Worm (Caenorhabditis elegans): ENCODE measurements around the gene ZK892.5.
A peak's percentile ranks its signal among the peaks of the same experiment; 100 is the strongest.

The ZK892.5 gene

DNA sequence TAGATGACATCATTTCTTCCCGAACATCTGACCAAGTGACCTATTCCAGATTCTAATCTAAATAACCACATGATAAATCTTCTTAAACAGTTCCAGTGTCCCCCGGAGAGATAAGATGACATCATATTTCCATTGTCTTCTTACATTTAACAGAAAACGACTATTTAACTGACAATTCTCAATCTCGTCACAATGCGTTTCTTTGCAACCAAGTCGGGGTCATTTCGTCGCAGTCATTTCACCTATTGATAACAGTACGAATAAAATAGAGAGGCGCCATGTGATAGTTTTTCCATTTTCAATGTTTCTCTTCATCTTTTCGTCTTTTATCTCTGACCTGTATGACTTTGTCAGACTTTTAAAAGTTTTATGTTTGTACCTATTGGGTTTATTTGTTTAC is 21.0 kb downstream of the ZK892.5 start (continued):
- no peak for TF ChIP-seq tra-1 (GFP tag; IDR thresholded peaks at IDR 0.05)
- no peak for TF ChIP-seq lin-29 (GFP tag; IDR thresholded peaks at IDR 0.05)
- no peak for TF ChIP-seq madf-5 (GFP tag; IDR thresholded peaks at IDR 0.05)
- TF ChIP-seq lin-39 (tag; optimal IDR thresholded peaks at IDR 0.05): no peak
- no peak for TF ChIP-seq nhr-237 (tag; optimal IDR thresholded peaks at IDR 0.05)
- TF ChIP-seq set-16 (GFP tag; IDR thresholded peaks at IDR 0.05): no peak
- peak; percentile 81 for TF ChIP-seq hlh-30 (tag; optimal IDR thresholded peaks at IDR 0.05; ENCODE audit: insufficient read depth)
- TF ChIP-seq saeg-2 (GFP tag; IDR thresholded peaks at IDR 0.05): no peak
- no peak for TF ChIP-seq lin-1 (GFP tag; IDR thresholded peaks at IDR 0.05)
- no peak for TF ChIP-seq lir-3 (tag; optimal IDR thresholded peaks at IDR 0.05)
- TF ChIP-seq spr-3 (GFP tag; optimal IDR thresholded peaks at IDR 0.05): no peak
- TF ChIP-seq skn-1 (tag; optimal IDR thresholded peaks at IDR 0.05): no peak
- TF ChIP-seq nhr-48 (tag; optimal IDR thresholded peaks at IDR 0.05): peak; percentile 62
- TF ChIP-seq daf-8 (GFP tag; IDR thresholded peaks at IDR 0.05): no peak
- TF ChIP-seq lim-7 (GFP tag; IDR thresholded peaks at IDR 0.05): no peak
- TF ChIP-seq fos-1 (tag; optimal IDR thresholded peaks at IDR 0.05): no peak
- TF ChIP-seq nhr-10 (tag; optimal IDR thresholded peaks at IDR 0.05): peak; percentile 35
- no peak for TF ChIP-seq nhr-11 (tag; optimal IDR thresholded peaks at IDR 0.05)
- no peak for TF ChIP-seq zfp-2 (tag; optimal IDR thresholded peaks at IDR 0.05)
- no peak for TF ChIP-seq ztf-7 (tag; optimal IDR thresholded peaks at IDR 0.05)
- peak; percentile 56 for TF ChIP-seq nhr-28 (tag; optimal IDR thresholded peaks at IDR 0.05)
- no peak for TF ChIP-seq jun-1 (tag; optimal IDR thresholded peaks at IDR 0.05)
- TF ChIP-seq dpl-1 (GFP tag; optimal IDR thresholded peaks at IDR 0.05): no peak
- TF ChIP-seq aha-1 (tag): no peak
- no peak for TF ChIP-seq R02D3.7 (tag; optimal IDR thresholded peaks at IDR 0.05)
- peak; percentile 80 for TF ChIP-seq dve-1 (tag; optimal IDR thresholded peaks at IDR 0.05; ENCODE audit: insufficient read depth)
- TF ChIP-seq F44E2.7 (GFP tag; IDR thresholded peaks at IDR 0.05): no peak
- TF ChIP-seq daf-12 (tag; optimal IDR thresholded peaks at IDR 0.05): no peak
- TF ChIP-seq arid-1 (GFP tag; conservative IDR thresholded peaks at IDR 0.05): no peak
- TF ChIP-seq Y48G9A.11 (GFP tag; IDR thresholded peaks at IDR 0.05): no peak
- TF ChIP-seq cey-2 (tag; optimal IDR thresholded peaks at IDR 0.05; ENCODE audit: borderline replicate concordance, insufficient read depth): no peak
- TF ChIP-seq lin-38 (GFP tag; IDR thresholded peaks at IDR 0.05): no peak
- peak in 1 of 2 experiments; percentile 58 for TF ChIP-seq lsy-2 (tag; optimal IDR thresholded peaks at IDR 0.05)
- TF ChIP-seq mxl-3 (GFP tag; optimal IDR thresholded peaks at IDR 0.05): peak; percentile 75
- TF ChIP-seq ama-1 (optimal IDR thresholded peaks at IDR 0.05): no peak
- TF ChIP-seq snpc-1.2 (GFP tag; IDR thresholded peaks at IDR 0.05): no peak
- no peak for TF ChIP-seq mes-2 (tag; optimal IDR thresholded peaks at IDR 0.05; ENCODE audit: poor library complexity, severe bottlenecking)
- TF ChIP-seq zag-1 (tag; optimal IDR thresholded peaks at IDR 0.05): no peak
- no peak for TF ChIP-seq F37D6.2 (tag; optimal IDR thresholded peaks at IDR 0.05)
- no peak for TF ChIP-seq hmg-1.1 (GFP tag; IDR thresholded peaks at IDR 0.05)
- peak; percentile 15 for TF ChIP-seq T20F7.1 (GFP tag; optimal IDR thresholded peaks at IDR 0.05)
- TF ChIP-seq nhr-76 (tag; optimal IDR thresholded peaks at IDR 0.05): no peak
- TF ChIP-seq dmd-9 (GFP tag; IDR thresholded peaks at IDR 0.05): no peak
- no peak for TF ChIP-seq duxl-1 (tag; optimal IDR thresholded peaks at IDR 0.05; ENCODE audit: poor library complexity)
- TF ChIP-seq daf-16 (GFP tag; optimal IDR thresholded peaks at IDR 0.05): no peak
- peak; percentile 89 for TF ChIP-seq daf-16 (tag; optimal IDR thresholded peaks at IDR 0.05)
- no peak for TF ChIP-seq spr-1 (tag; optimal IDR thresholded peaks at IDR 0.05)
- TF ChIP-seq F26F4.8 (GFP tag; conservative IDR thresholded peaks at IDR 0.05): no peak
- TF ChIP-seq attf-4 (tag; optimal IDR thresholded peaks at IDR 0.05): no peak
- no peak for TF ChIP-seq ceh-32 (tag; optimal IDR thresholded peaks at IDR 0.05; ENCODE audit: poor library complexity)
- no peak for TF ChIP-seq ztf-11 (tag; optimal IDR thresholded peaks at IDR 0.05)
- no peak for TF ChIP-seq unc-130 (GFP tag; optimal IDR thresholded peaks at IDR 0.05)
- TF ChIP-seq F10B5.3 (tag; optimal IDR thresholded peaks at IDR 0.05): no peak

All from whole organism, L4 larva.